Worm (Caenorhabditis elegans) whole organism, young adult: ENCODE results near the gene AC8.10.
"Not testable (repeated sequence)": the region's sequence is repeated elsewhere in the genome, so short reads cannot be mapped to it uniquely, and the experiment has no call there.

Source experiments
- B0261.1 ChIP-seq: sonication (generic microtip); optimal IDR thresholded peaks from 2 replicates; lab custom pipeline; 2016; ENCODE audit warnings: mild to moderate bottlenecking, missing genetic modification characterization, moderate library complexity, missing compliant biosample characterization
- C06A6.2 ChIP-seq: fragments of 200-800 bp; sonication (Bioruptor generic); conservative IDR thresholded peaks from 2 replicates; pipeline ENCODE4 v1.3.6; 2022; ENCODE audit warnings: missing genetic modification characterization, missing compliant biosample characterization
- D2030.7 ChIP-seq: fragments of 200-800 bp; sonication (Bioruptor generic); IDR thresholded peaks from 2 replicates; pipeline ENCODE4 v1.3.6; 2022; ENCODE audit warnings: missing genetic modification reagents, missing genetic modification characterization, missing compliant biosample characterization
- F10E7.11 ChIP-seq: sonication (generic microtip); optimal IDR thresholded peaks from 2 replicates; lab custom pipeline; 2017; ENCODE audit warnings: mild to moderate bottlenecking, missing genetic modification characterization, moderate library complexity, missing compliant biosample characterization
- F49E8.2 ChIP-seq: sonication (generic microtip); optimal IDR thresholded peaks from 3 replicates; lab custom pipeline; 2017; ENCODE audit warnings: missing genetic modification characterization, mild to moderate bottlenecking, missing compliant biosample characterization, antibody characterized with exemption, moderate library complexity; ENCODE audit not compliant: insufficient read depth
- F52B5.7 ChIP-seq: sonication (generic microtip); optimal IDR thresholded peaks from 2 replicates; lab custom pipeline; 2016; ENCODE audit warnings: mild to moderate bottlenecking, missing genetic modification characterization, missing compliant biosample characterization
- K12H6.12 ChIP-seq: fragments of 200-800 bp; sonication (Bioruptor generic); optimal IDR thresholded peaks from 2 replicates; lab custom pipeline; 2018; ENCODE audit warnings: mild to moderate bottlenecking, missing genetic modification characterization, missing compliant biosample characterization
- Y53G8AR.9 ChIP-seq: fragments of 200-800 bp; sonication (Bioruptor generic); conservative IDR thresholded peaks from 2 replicates; pipeline ENCODE4 v1.3.6; 2022; ENCODE audit warnings: missing genetic modification reagents, missing genetic modification characterization, missing compliant biosample characterization
- attf-3 ChIP-seq: fragments of 200-800 bp; sonication (Bioruptor generic); conservative IDR thresholded peaks from 2 replicates; pipeline ENCODE4 v1.3.6; 2022; ENCODE audit warnings: missing genetic modification reagents, missing genetic modification characterization, missing compliant biosample characterization
- bed-1 ChIP-seq: fragments of 200-800 bp; sonication (Bioruptor generic); IDR thresholded peaks from 2 replicates; pipeline ENCODE4 v1.3.6; 2022; ENCODE audit warnings: missing genetic modification reagents, missing genetic modification characterization, missing compliant biosample characterization
- dpl-1 ChIP-seq: fragments of 150-350 bp; optimal IDR thresholded peaks from 2 replicates; lab custom pipeline; 2014; ENCODE audit warnings: missing biosample characterization, missing genetic modification reagents, missing genetic modification characterization
- egrh-3 ChIP-seq: fragments of 200-800 bp; sonication (Bioruptor generic); IDR thresholded peaks from 2 replicates; pipeline ENCODE4 v1.3.6; 2022; ENCODE audit warnings: missing genetic modification reagents, missing genetic modification characterization, missing compliant biosample characterization
- ekl-4 ChIP-seq: fragments of 200-800 bp; sonication (Bioruptor generic); IDR thresholded peaks from 2 replicates; pipeline ENCODE4 v1.3.6; 2022; ENCODE audit warnings: missing genetic modification reagents, missing genetic modification characterization, missing compliant biosample characterization
- ets-4 ChIP-seq: fragments of 200-800 bp; sonication (Bioruptor generic); optimal IDR thresholded peaks from 2 replicates; lab custom pipeline; 2018; ENCODE audit warnings: mild to moderate bottlenecking, missing genetic modification characterization, missing compliant biosample characterization
- fkh-3 ChIP-seq: sonication (generic microtip); optimal IDR thresholded peaks from 2 replicates; lab custom pipeline; 2016; ENCODE audit warnings: mild to moderate bottlenecking, missing genetic modification characterization, missing compliant biosample characterization
- hmg-1.2 ChIP-seq: fragments of 200-800 bp; sonication (Bioruptor generic); IDR thresholded peaks from 2 replicates; pipeline ENCODE4 v1.3.6; 2022; ENCODE audit warnings: missing genetic modification reagents, missing genetic modification characterization, missing compliant biosample characterization
- lin-26 ChIP-seq: fragments of 200-800 bp; sonication (Bioruptor generic); IDR thresholded peaks from 2 replicates; pipeline ENCODE4 v1.3.6; 2022; ENCODE audit warnings: missing genetic modification reagents, missing genetic modification characterization, missing compliant biosample characterization
- lsy-27 ChIP-seq: sonication (generic microtip); optimal IDR thresholded peaks from 2 replicates; lab custom pipeline; 2017; ENCODE audit warnings: missing genetic modification characterization, mild to moderate bottlenecking, missing compliant biosample characterization, antibody characterized with exemption, missing genotype, borderline replicate concordance; ENCODE audit not compliant: insufficient read depth
- mcd-1 ChIP-seq: fragments of 200-800 bp; sonication (Bioruptor generic); IDR thresholded peaks from 2 replicates; pipeline ENCODE4 v1.3.6; 2022; ENCODE audit warnings: missing genetic modification reagents, missing genetic modification characterization, missing compliant biosample characterization
- mel-28 ChIP-seq: sonication (generic microtip); optimal IDR thresholded peaks from 2 replicates; lab custom pipeline; 2016; ENCODE audit warnings: borderline replicate concordance, mild to moderate bottlenecking, missing genetic modification characterization, missing compliant biosample characterization
- mxl-1 ChIP-seq: sonication (generic microtip); optimal IDR thresholded peaks from 2 replicates; lab custom pipeline; 2016; ENCODE audit warnings: missing genetic modification characterization, missing compliant biosample characterization
- rpc-1 ChIP-seq, 2 experiments: fragments of 150-350 bp in 1 of 2; sonication (generic microtip) in 1 of 2; optimal IDR thresholded peaks; 2 replicates each; lab custom pipeline; 2014 to 2018; ENCODE audit warnings: missing biosample characterization in 1 of 2, missing genetic modification characterization in 1 of 2, missing genetic modification reagents in 1 of 2, missing genotype in 1 of 2
- snpc-1.1 ChIP-seq: sonication (generic microtip); optimal IDR thresholded peaks from 2 replicates; lab custom pipeline; 2017; ENCODE audit warnings: missing genetic modification characterization, mild to moderate bottlenecking, missing compliant biosample characterization, antibody characterized with exemption, moderate library complexity, missing genotype, missing genetic modification reagents; ENCODE audit not compliant: insufficient read depth
- snpc-1.3 ChIP-seq: sonication (generic microtip); optimal IDR thresholded peaks from 2 replicates; lab custom pipeline; 2017; ENCODE audit warnings: missing genetic modification characterization, mild to moderate bottlenecking, missing compliant biosample characterization, antibody characterized with exemption, moderate library complexity, missing genotype, missing genetic modification reagents; ENCODE audit not compliant: insufficient read depth
- snpc-4 ChIP-seq, 5 experiments: fragments of 150-350 bp in 1 of 5; sonication (generic microtip) in 4 of 5; optimal IDR thresholded peaks; 2 replicates each; lab custom pipeline; 2014 to 2018; ENCODE audit warnings: missing genetic modification characterization in 5 of 5, missing biosample characterization in 3 of 5, antibody characterized with exemption in 2 of 5, mild to moderate bottlenecking in 2 of 5, missing compliant biosample characterization in 2 of 5, missing genotype in 2 of 5, moderate library complexity in 2 of 5, missing genetic modification reagents in 1 of 5
- somi-1 ChIP-seq: fragments of 200-800 bp; sonication (Bioruptor generic); optimal IDR thresholded peaks from 2 replicates; lab custom pipeline; 2018; ENCODE audit warnings: mild to moderate bottlenecking, missing genetic modification characterization, missing compliant biosample characterization
- sptf-2 ChIP-seq: fragments of 200-800 bp; sonication (Bioruptor generic); optimal IDR thresholded peaks from 2 replicates; lab custom pipeline; 2018; ENCODE audit warnings: mild to moderate bottlenecking, missing genetic modification characterization, missing compliant biosample characterization
- tbp1 ChIP-seq: fragments of 200-800 bp; sonication (Bioruptor generic); optimal IDR thresholded peaks from 2 replicates; lab custom pipeline; 2018; ENCODE audit warnings: mild to moderate bottlenecking, missing genetic modification characterization, missing compliant biosample characterization
- zfh-2 ChIP-seq: fragments of 200-800 bp; sonication (Bioruptor generic); conservative IDR thresholded peaks from 2 replicates; pipeline ENCODE4 v1.3.6; 2022; ENCODE audit warnings: missing genetic modification reagents, missing genetic modification characterization, missing compliant biosample characterization
- ztf-26 ChIP-seq: sonication (generic microtip); optimal IDR thresholded peaks from 2 replicates; lab custom pipeline; 2017; ENCODE audit warnings: missing genetic modification characterization, missing compliant biosample characterization

AC8.10 gene

ce11 chrX:239077-239476, at the start of gene AC8.10:
AC8.10 (minus strand) TSS chrX:239177.
- TF ChIP-seq F52B5.7; ekl-4 (GFP tag; lab: Robert Waterston, UW); Y53G8AR.9: not testable (repeated sequence)

ce11 chrX:286116-286515, 47.1 kb upstream of the AC8.10 start, which contains the start of gene Y47C4A.1:
Y47C4A.1 (minus strand) TSS chrX:286216.
- TF ChIP-seq ets-4 (GFP tag; lab: Kevin White, UChicago); attf-3 (GFP tag; lab: Robert Waterston, UW); snpc-1.3 (tag; lab: Kevin White, UChicago): not testable (repeated sequence)
- TF ChIP-seq, all 124 proteins: peak for 0; not testable (repeated sequence) for 124

- TF ChIP-seq K12H6.12; snpc-1.1 (tag; lab: Kevin White, UChicago); bed-1 (GFP tag; lab: Robert Waterston, UW): not testable (repeated sequence)
Measured at ce11 chrX:273912-274311, 34.9 kb upstream of the AC8.10 start, which contains the start of gene Y108F1.5. Y108F1.5 (minus strand) TSS chrX:274012.

ce11 chrX:271509-271908, 32.5 kb upstream of the AC8.10 start:
- TF ChIP-seq dpl-1 (GFP tag; lab: Kevin White, UChicago) (no peak), ztf-26 (tag; lab: Kevin White, UChicago) (no peak), F49E8.2 (tag; lab: Kevin White, UChicago) (no peak), mxl-1 (tag; lab: Kevin White, UChicago) (no peak), sptf-2 (no peak), C06A6.2 (no peak), B0261.1 (no peak), zfh-2 (GFP tag; lab: Robert Waterston, UW) (no peak), mel-28 (tag; lab: Kevin White, UChicago) (no peak), snpc-4 (GFP tag; optimal IDR thresholded peaks at IDR 0.05; lab: Kevin White, UChicago) (no peak), snpc-4 (tag; optimal IDR thresholded peaks at IDR 0.05; lab: Kevin White, UChicago) (no peak), lsy-27 (tag; lab: Kevin White, UChicago) (no peak), somi-1 (GFP tag; lab: Kevin White, UChicago) (no peak), F10E7.11 (tag; lab: Kevin White, UChicago) (no peak), ets-4 (GFP tag; lab: Kevin White, UChicago) (no peak), fkh-3 (tag; lab: Kevin White, UChicago) (no peak)

- peak; percentile 50 for TF ChIP-seq D2030.7 (GFP tag; lab: Robert Waterston, UW)
- peak; percentile 74 for TF ChIP-seq tbp1 (GFP tag; lab: Kevin White, UChicago)
- TF ChIP-seq lin-26: peak; percentile 79
- TF ChIP-seq B0261.1: peak; percentile 55
- TF ChIP-seq rpc-1 (optimal IDR thresholded peaks at IDR 0.05; lab: Kevin White, UChicago): peak; percentile 29
- TF ChIP-seq rpc-1 (tag; optimal IDR thresholded peaks at IDR 0.05; lab: Kevin White, UChicago): peak; percentile 64
- peak; percentile 46 for TF ChIP-seq hmg-1.2 (GFP tag; lab: Robert Waterston, UW)
- peak; percentile 69 for TF ChIP-seq mcd-1 (GFP tag; lab: Robert Waterston, UW)
- TF ChIP-seq egrh-3 (GFP tag; lab: Robert Waterston, UW): 0 out of 2 replicates have a peak, but pooled peaks have one; percentile 28
Measured at ce11 chrX:258540-258939, 19.6 kb upstream of the AC8.10 start.
